Fruit fly (Drosophila melanogaster): ENCODE data around the gene CG14450.

DNA sequence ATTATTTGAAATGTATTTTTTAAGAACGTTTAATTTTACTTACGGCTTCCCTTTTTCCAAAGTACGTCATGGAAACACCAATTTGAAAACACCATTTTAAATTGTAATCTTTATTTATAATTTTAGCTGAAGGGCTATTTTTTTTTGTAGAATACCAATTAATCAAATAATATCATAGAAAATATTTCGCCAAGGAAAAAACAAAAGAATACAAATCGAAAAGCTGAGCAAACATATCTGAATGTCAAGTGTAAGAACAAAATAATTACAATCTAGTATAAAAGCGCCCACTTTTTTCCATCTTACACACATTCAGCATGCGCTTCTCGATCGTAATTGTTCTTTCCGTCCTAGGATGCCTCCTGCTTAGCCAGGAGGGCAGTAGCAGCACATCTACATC lies 31.9 kb downstream of the CG14450 start, which contains the start of gene CG14452:
- TF ChIP-seq net (GFP tag; optimal IDR thresholded peaks at IDR 0.05) (no peak), lz (GFP tag; optimal IDR thresholded peaks at IDR 0.05) (no peak), CG6163 (GFP tag; IDR thresholded peaks at IDR 0.05) (no peak), CG6808 (GFP tag; optimal IDR thresholded peaks at IDR 0.05) (no peak), dac (GFP tag; optimal IDR thresholded peaks at IDR 0.05) (no peak), CG16779 (tag; optimal IDR thresholded peaks at IDR 0.05) (no peak), CG11762 (GFP tag; optimal IDR thresholded peaks at IDR 0.05; ENCODE audit: insufficient read depth) (no peak), Hr4 (GFP tag; optimal IDR thresholded peaks at IDR 0.05) (no peak)

All from whole organism, prepupa.